Fruit fly (Drosophila melanogaster) whole organism: Measurements from ENCODE around the gene Mau2.

Experiments used
- CG8478 ChIP-seq: fragments of >200 bp; optimal IDR thresholded peaks from 2 replicates; lab custom pipeline; 2018; ENCODE audit warnings: inconsistent platforms
- usp ChIP-seq: fragments of >200 bp; optimal IDR thresholded peaks from 2 replicates; lab custom pipeline; 2017; ENCODE audit warnings: missing biosample characterization, missing genetic modification characterization, mixed read lengths

- TF ChIP-seq CG8478 (lab: Kevin White, UChicago): no peak
- no peak for TF ChIP-seq usp (GFP tag; lab: Kevin White, UChicago)
These were observed 34.0 kb downstream of the Mau2 start for dm6 chr3R:15243046-15243356.
